Fruit fly (Drosophila melanogaster): ENCODE measurements around the gene CG15892.
A peak's percentile ranks its signal among the peaks of the same experiment; 100 is the strongest.

The CG15892 gene

DNA sequence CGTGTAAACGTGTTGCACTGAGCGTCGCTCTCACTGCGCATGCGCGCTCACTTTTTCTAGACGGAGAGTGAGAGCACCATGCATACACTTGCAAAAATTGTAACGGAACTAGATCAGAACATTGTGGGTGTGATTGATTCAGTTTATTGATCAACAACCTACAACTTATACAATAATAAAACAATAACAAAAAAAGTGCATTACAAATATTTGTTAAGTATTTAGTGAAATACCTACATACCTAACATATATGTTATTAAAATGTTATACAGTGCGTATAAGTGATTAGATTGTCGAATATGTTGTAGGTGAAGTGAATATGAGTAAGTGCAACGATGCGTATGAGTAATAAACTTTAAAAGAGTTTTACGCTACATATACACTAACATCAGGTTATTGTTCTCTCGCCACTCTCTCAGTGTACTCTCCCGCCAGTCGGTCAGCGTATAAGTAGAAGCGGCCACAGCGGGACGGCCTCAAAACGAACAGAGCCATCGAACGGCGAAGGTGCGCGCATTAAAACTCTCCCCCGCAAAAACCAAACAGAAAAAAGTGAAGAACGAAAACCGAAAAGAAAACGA is 36.3 kb upstream of the CG15892 start, which contains the start of gene CG42240 (continued):
- peak; percentile 85 for TF ChIP-seq caup (GFP tag; optimal IDR thresholded peaks at IDR 0.05; ENCODE audit: severe bottlenecking)
- peak; percentile 82 for TF ChIP-seq Mes4 (GFP tag; optimal IDR thresholded peaks at IDR 0.05)
- TF ChIP-seq CG4707 (GFP tag; optimal IDR thresholded peaks at IDR 0.05): peak; percentile 57
- no peak for TF ChIP-seq CG17912 (GFP tag; optimal IDR thresholded peaks at IDR 0.05)
- TF ChIP-seq CG3163 (GFP tag; optimal IDR thresholded peaks at IDR 0.05): peak; percentile 1
- TF ChIP-seq otp (GFP tag; IDR thresholded peaks at IDR 0.05): no peak; the same call in 2 of the 3 replicates
- peak; percentile 93 for TF ChIP-seq CG1529 (GFP tag; optimal IDR thresholded peaks at IDR 0.05)
- TF ChIP-seq inv (GFP tag; IDR thresholded peaks at IDR 0.05; ENCODE audit: partially characterized antibody): no peak
- TF ChIP-seq CG31224 (GFP tag; IDR thresholded peaks at IDR 0.05): peak; percentile 40; the same call in 1 of the 2 replicates
- peak; percentile 24 for TF ChIP-seq Sry-δ (GFP tag; optimal IDR thresholded peaks at IDR 0.05)
- TF ChIP-seq knrl (GFP tag; IDR thresholded peaks at IDR 0.05; ENCODE audit: partially characterized antibody): no peak
- peak; percentile 90 for TF ChIP-seq CG17385 (GFP tag; optimal IDR thresholded peaks at IDR 0.05)
- TF ChIP-seq CG6791 (GFP tag; IDR thresholded peaks at IDR 0.05; ENCODE audit: partially characterized antibody): no peak
- TF ChIP-seq CG6765 (GFP tag; optimal IDR thresholded peaks at IDR 0.05): peak; percentile 85
- peak; percentile 87 for TF ChIP-seq Nf-YC (tag; optimal IDR thresholded peaks at IDR 0.05)
- peak; percentile 81 for TF ChIP-seq kah (GFP tag; optimal IDR thresholded peaks at IDR 0.05)
- TF ChIP-seq tup (GFP tag; optimal IDR thresholded peaks at IDR 0.05): peak; percentile 58
- peak; percentile 68 for TF ChIP-seq wek (GFP tag; optimal IDR thresholded peaks at IDR 0.05)
- TF ChIP-seq CG6175 (GFP tag; IDR thresholded peaks at IDR 0.05): no peak
- TF ChIP-seq wdn (GFP tag; IDR thresholded peaks at IDR 0.05): 0 out of 2 replicates have a peak, but pooled peaks have one; percentile 19
- TF ChIP-seq CG10979 (tag; optimal IDR thresholded peaks at IDR 0.05): peak; percentile 94
- TF ChIP-seq fru (optimal IDR thresholded peaks at IDR 0.05): no peak
- peak; percentile 84 for TF ChIP-seq CG6813 (GFP tag; optimal IDR thresholded peaks at IDR 0.05)
- peak; percentile 72 for TF ChIP-seq CG14441 (GFP tag; IDR thresholded peaks at IDR 0.05)
- no peak; the same call in 2 of the 3 replicates for TF ChIP-seq Mrtf (GFP tag; IDR thresholded peaks at IDR 0.05)
- TF ChIP-seq Dek (tag; optimal IDR thresholded peaks at IDR 0.05): peak; percentile 83
- peak; percentile 96 for TF ChIP-seq dmrt99B (tag; optimal IDR thresholded peaks at IDR 0.05)
- no peak for TF ChIP-seq stwl (tag; optimal IDR thresholded peaks at IDR 0.05)
- no peak for TF ChIP-seq pita (GFP tag; optimal IDR thresholded peaks at IDR 0.05)
- peak; percentile 93 for TF ChIP-seq CG9437 (GFP tag; optimal IDR thresholded peaks at IDR 0.05)
- peak; percentile 92 for TF ChIP-seq fd96Cb (tag; optimal IDR thresholded peaks at IDR 0.05)
- TF ChIP-seq amos (GFP tag; IDR thresholded peaks at IDR 0.05; ENCODE audit: partially characterized antibody): no peak
- no peak for TF ChIP-seq Dp (GFP tag; optimal IDR thresholded peaks at IDR 0.05)
- peak; percentile 76 for TF ChIP-seq CG7357 (GFP tag; IDR thresholded peaks at IDR 0.05)
- TF ChIP-seq CG1603 (tag; optimal IDR thresholded peaks at IDR 0.05): peak; percentile 70
- TF ChIP-seq CG33213 (GFP tag; optimal IDR thresholded peaks at IDR 0.05): peak; percentile 37
- TF ChIP-seq CG8944 (GFP tag; optimal IDR thresholded peaks at IDR 0.05): peak; percentile 39
- peak; percentile 85 for TF ChIP-seq Atf6 (GFP tag; IDR thresholded peaks at IDR 0.05)
- TF ChIP-seq kni (GFP tag; optimal IDR thresholded peaks at IDR 0.05): peak; percentile 77
- TF ChIP-seq emc (GFP tag; optimal IDR thresholded peaks at IDR 0.05): peak; percentile 56
- 0 out of 2 replicates have a peak, but pooled peaks have one; percentile 9 for TF ChIP-seq CG1024 (GFP tag; IDR thresholded peaks at IDR 0.05)
- no peak for TF ChIP-seq vnd (GFP tag; IDR thresholded peaks at IDR 0.05; ENCODE audit: partially characterized antibody)
- TF ChIP-seq CG18011 (GFP tag; optimal IDR thresholded peaks at IDR 0.05): peak; percentile 74
- TF ChIP-seq NfI (GFP tag; optimal IDR thresholded peaks at IDR 0.05): peak; percentile 88
- no peak for TF ChIP-seq CG8765 (GFP tag; IDR thresholded peaks at IDR 0.05)
- peak; percentile 87 for TF ChIP-seq CG34376 (GFP tag; optimal IDR thresholded peaks at IDR 0.05)
- no peak for TF ChIP-seq grn (GFP tag; optimal IDR thresholded peaks at IDR 0.05)
- peak; percentile 93 for TF ChIP-seq dysf (GFP tag; IDR thresholded peaks at IDR 0.05)
- peak; percentile 86 for TF ChIP-seq kay (GFP tag; optimal IDR thresholded peaks at IDR 0.05)
